Fruit fly (Drosophila melanogaster) whole organism, adult: ENCODE data around the gene CG15152.

Source experiments
- CG7045 ChIP-seq: fragments of 200-800 bp; sonication (Bioruptor generic); optimal IDR thresholded peaks from 2 replicates; lab custom pipeline; 2017; ENCODE audit warnings: missing biosample characterization, mild to moderate bottlenecking, missing genetic modification characterization
- Hr96 ChIP-seq: fragments of 200-800 bp; sonication (Bioruptor generic); optimal IDR thresholded peaks from 2 replicates; lab custom pipeline; 2016; ENCODE audit warnings: missing biosample characterization, missing genetic modification characterization
- cic ChIP-seq: fragments of 200-800 bp; sonication (Bioruptor generic); optimal IDR thresholded peaks from 2 replicates; lab custom pipeline; 2017; ENCODE audit warnings: missing biosample characterization, mild to moderate bottlenecking, missing genetic modification characterization, moderate library complexity
- kay ChIP-seq: fragments of 200-800 bp; sonication (Bioruptor generic); peaks from one replicate; lab custom pipeline; 2016; ENCODE audit warnings: missing biosample characterization, missing genetic modification characterization, borderline replicate concordance

DNA sequence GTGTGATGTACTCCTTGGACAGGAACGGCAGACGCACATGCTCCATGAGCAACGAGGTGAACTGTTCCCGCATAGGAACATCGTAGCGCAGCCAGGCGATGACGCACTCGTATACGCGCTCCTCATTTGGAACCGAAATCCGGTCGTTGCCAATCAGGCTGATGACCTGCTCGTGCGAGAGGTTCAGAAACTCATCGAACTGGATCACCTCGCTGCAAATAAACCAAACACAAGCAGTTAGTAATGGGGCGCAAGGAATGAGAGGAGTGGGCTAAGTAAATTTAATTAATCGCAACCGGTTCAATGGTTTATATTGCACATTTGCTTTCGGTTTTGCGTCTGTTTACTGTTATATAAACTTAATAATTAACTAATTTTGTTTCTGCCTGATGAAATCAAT lies 20.3 kb downstream of the CG15152 start:
- no peak for TF ChIP-seq cic
- no peak for TF ChIP-seq Hr96 (GFP tag; lab: Kevin White, UChicago)
- TF ChIP-seq kay = no peak
- TF ChIP-seq CG7045 = no peak
